Fruit fly (Drosophila melanogaster) whole organism, embryonic: ENCODE results near the gene CG4404.

ENCODE experiments used
- CG10462 ChIP-seq: fragments of 200-800 bp; sonication (Bioruptor generic); optimal IDR thresholded peaks from 2 replicates; lab custom pipeline; 2016; ENCODE audit warnings: missing biosample characterization, missing genetic modification characterization
- CG11085 ChIP-seq: fragments of 200-800 bp; sonication (Bioruptor generic); IDR thresholded peaks from 2 replicates; pipeline ENCODE4 v1.3.6; 2022; ENCODE audit warnings: missing biosample characterization, missing genetic modification characterization
- CG11504 ChIP-seq: fragments of 200-800 bp; sonication (Bioruptor generic); optimal IDR thresholded peaks from 3 replicates; lab custom pipeline; 2019; ENCODE audit warnings: missing biosample characterization, mild to moderate bottlenecking, missing genetic modification characterization, moderate library complexity
- CG12071 ChIP-seq: fragments of 200-800 bp; sonication (Bioruptor generic); optimal IDR thresholded peaks from 3 replicates; lab custom pipeline; 2018; ENCODE audit warnings: missing biosample characterization, mild to moderate bottlenecking, missing genetic modification characterization
- CG12104 ChIP-seq: fragments of 200-800 bp; sonication (Bioruptor generic); optimal IDR thresholded peaks from 3 replicates; lab custom pipeline; 2016; ENCODE audit warnings: missing biosample characterization, missing genetic modification characterization
- CG12744 ChIP-seq: fragments of 200-800 bp; sonication (Bioruptor generic); optimal IDR thresholded peaks from 2 replicates; lab custom pipeline; 2016; ENCODE audit warnings: missing biosample characterization, missing genetic modification characterization
- CG1529 ChIP-seq: fragments of 200-800 bp; sonication (Bioruptor generic); optimal IDR thresholded peaks from 3 replicates; lab custom pipeline; 2018; ENCODE audit warnings: missing biosample characterization, missing genetic modification characterization
- CG15479 ChIP-seq: fragments of 200-800 bp; sonication (Bioruptor generic); optimal IDR thresholded peaks from 3 replicates; lab custom pipeline; 2019; ENCODE audit warnings: missing biosample characterization, mild to moderate bottlenecking, missing genetic modification characterization, moderate library complexity
- CG15601 ChIP-seq: fragments of 200-800 bp; sonication (Bioruptor generic); optimal IDR thresholded peaks from 3 replicates; lab custom pipeline; 2019; ENCODE audit warnings: missing biosample characterization, mild to moderate bottlenecking, missing genetic modification characterization, moderate library complexity
- CG16815 ChIP-seq: fragments of 200-800 bp; sonication (Bioruptor generic); optimal IDR thresholded peaks from 3 replicates; lab custom pipeline; 2017; ENCODE audit warnings: missing biosample characterization, mild to moderate bottlenecking, missing genetic modification characterization
- CG17829 ChIP-seq: fragments of 200-800 bp; optimal IDR thresholded peaks from 2 replicates; lab custom pipeline; 2019; ENCODE audit warnings: missing biosample characterization, mild to moderate bottlenecking, missing genetic modification characterization, moderate library complexity
- CG1792 ChIP-seq: fragments of 200-800 bp; sonication (Bioruptor generic); optimal IDR thresholded peaks from 2 replicates; lab custom pipeline; 2016; ENCODE audit warnings: missing biosample characterization, missing genetic modification characterization
- CG1832 ChIP-seq: fragments of 200-800 bp; sonication (Bioruptor generic); optimal IDR thresholded peaks from 2 replicates; lab custom pipeline; 2017; ENCODE audit warnings: missing biosample characterization, mild to moderate bottlenecking, missing genetic modification characterization, inconsistent platforms
- CG42726 ChIP-seq: fragments of 200-800 bp; sonication (Bioruptor generic); IDR thresholded peaks from 2 replicates; pipeline ENCODE4 v1.3.6; 2022; ENCODE audit warnings: missing biosample characterization, missing genetic modification characterization; ENCODE audit not compliant: partially characterized antibody
- CG4328 ChIP-seq: fragments of 200-800 bp; sonication (Bioruptor generic); optimal IDR thresholded peaks from 3 replicates; lab custom pipeline; 2017; ENCODE audit warnings: missing biosample characterization, missing genetic modification reagents, missing genetic modification characterization
- CG6654 ChIP-seq: fragments of 200-800 bp; sonication (Bioruptor generic); optimal IDR thresholded peaks from 2 replicates; lab custom pipeline; 2017; ENCODE audit warnings: missing biosample characterization, mild to moderate bottlenecking, missing genetic modification characterization
- CG6813 ChIP-seq: fragments of 200-800 bp; sonication (Bioruptor generic); optimal IDR thresholded peaks from 2 replicates; lab custom pipeline; 2017; ENCODE audit warnings: missing biosample characterization, missing genetic modification characterization, mild to moderate bottlenecking, moderate library complexity, missing genetic modification reagents
- CG7556 ChIP-seq: fragments of 200-800 bp; sonication (Bioruptor generic); optimal IDR thresholded peaks from 2 replicates; lab custom pipeline; 2017; ENCODE audit warnings: missing biosample characterization, mild to moderate bottlenecking, missing genetic modification characterization
- Camta ChIP-seq: fragments of 200-800 bp; sonication (Bioruptor generic); optimal IDR thresholded peaks from 2 replicates; lab custom pipeline; 2016; ENCODE audit warnings: missing biosample characterization, missing genetic modification characterization
- Chrac-16 ChIP-seq: fragments of 200-800 bp; sonication (Bioruptor generic); optimal IDR thresholded peaks from 3 replicates; lab custom pipeline; 2016; ENCODE audit warnings: missing biosample characterization, missing genetic modification characterization
- Dip2 ChIP-seq: fragments of 200-800 bp; sonication (Bioruptor generic); IDR thresholded peaks from 2 replicates; pipeline ENCODE4 v1.3.6; 2022; ENCODE audit warnings: missing biosample characterization, missing genetic modification characterization
- Dll ChIP-seq: fragments of 200-800 bp; sonication (Bioruptor generic); IDR thresholded peaks from 4 replicates; pipeline ENCODE4 v1.3.6; 2022; ENCODE audit warnings: missing biosample characterization, missing genetic modification characterization; ENCODE audit not compliant: partially characterized antibody
- E2f1 ChIP-seq: fragments of 200-800 bp; sonication (Bioruptor generic); IDR thresholded peaks from 2 replicates; pipeline ENCODE4 v1.3.6; 2022; ENCODE audit warnings: missing biosample characterization, missing genetic modification characterization
- Fer3 ChIP-seq: fragments of 200-800 bp; sonication (Bioruptor generic); optimal IDR thresholded peaks from 2 replicates; lab custom pipeline; 2018; ENCODE audit warnings: missing biosample characterization, mild to moderate bottlenecking, missing genetic modification characterization, moderate library complexity
- HLH54F ChIP-seq: fragments of 200-800 bp; sonication (Bioruptor generic); optimal IDR thresholded peaks from 3 replicates; lab custom pipeline; 2016; ENCODE audit warnings: missing biosample characterization, missing genetic modification characterization
- Hr39 ChIP-seq: fragments of >200 bp; optimal IDR thresholded peaks from 2 replicates; lab custom pipeline; 2017
- Hr51 ChIP-seq, 2 experiments: fragments of 200-800 bp; sonication (Bioruptor generic); optimal IDR thresholded peaks; 2 replicates in 1 of 2; 3 replicates in 1 of 2; lab custom pipeline; 2016 to 2018; ENCODE audit warnings: missing biosample characterization in 2 of 2, missing genetic modification characterization in 2 of 2, mild to moderate bottlenecking in 1 of 2, moderate library complexity in 1 of 2
- Myb ChIP-seq: fragments of 200-800 bp; sonication (Bioruptor generic); optimal IDR thresholded peaks from 2 replicates; lab custom pipeline; 2016; ENCODE audit warnings: missing biosample characterization, missing genetic modification characterization
- NFAT ChIP-seq: fragments of 200-800 bp; sonication (Bioruptor generic); IDR thresholded peaks from 2 replicates; pipeline ENCODE4 v1.3.6; 2022; ENCODE audit warnings: missing biosample characterization, missing genetic modification characterization
- Ptx1 ChIP-seq: fragments of 200-800 bp; sonication (Bioruptor generic); IDR thresholded peaks from 2 replicates; pipeline ENCODE4 v1.3.6; 2022; ENCODE audit warnings: missing biosample characterization, missing genetic modification characterization
- Rx ChIP-seq: fragments of 200-800 bp; sonication (Bioruptor generic); IDR thresholded peaks from 2 replicates; pipeline ENCODE4 v1.3.6; 2022; ENCODE audit warnings: missing biosample characterization, missing genetic modification characterization
- Stat92E ChIP-seq, 3 experiments: fragments of >200 bp in 2 of 3; fragments of 200-800 bp in 1 of 3; sonication (Bioruptor generic) in 1 of 3; optimal IDR thresholded peaks; 2 replicates each; lab custom pipeline; 2017 to 2019; ENCODE audit warnings: missing biosample characterization in 3 of 3, missing genetic modification characterization in 3 of 3, mild to moderate bottlenecking in 1 of 3, moderate library complexity in 1 of 3
- abd-A ChIP-seq: fragments of 200-800 bp; sonication (Bioruptor generic); optimal IDR thresholded peaks from 3 replicates; lab custom pipeline; 2019; ENCODE audit warnings: missing biosample characterization, mild to moderate bottlenecking, missing genetic modification characterization, moderate library complexity
- amos ChIP-seq: fragments of 200-800 bp; sonication (Bioruptor generic); IDR thresholded peaks from 2 replicates; pipeline ENCODE4 v1.3.6; 2022; ENCODE audit warnings: missing biosample characterization, missing genetic modification characterization; ENCODE audit not compliant: partially characterized antibody
- ara ChIP-seq: fragments of 200-800 bp; sonication (Bioruptor generic); IDR thresholded peaks from 2 replicates; pipeline ENCODE4 v1.3.6; 2022; ENCODE audit warnings: missing biosample characterization, missing genetic modification characterization
- az2 ChIP-seq: fragments of 200-800 bp; sonication (Bioruptor generic); optimal IDR thresholded peaks from 3 replicates; lab custom pipeline; 2016; ENCODE audit warnings: missing biosample characterization, missing genetic modification characterization
- dan ChIP-seq: fragments of 200-800 bp; sonication (Bioruptor generic); IDR thresholded peaks from 2 replicates; pipeline ENCODE4 v1.3.6; 2022; ENCODE audit warnings: missing biosample characterization, missing genetic modification characterization
- danr ChIP-seq: fragments of 200-800 bp; sonication (Bioruptor generic); IDR thresholded peaks from 2 replicates; pipeline ENCODE4 v1.3.6; 2022; ENCODE audit warnings: missing biosample characterization, missing genetic modification characterization
- emc ChIP-seq: fragments of 200-800 bp; sonication (Bioruptor generic); optimal IDR thresholded peaks from 2 replicates; lab custom pipeline; 2016; ENCODE audit warnings: missing biosample characterization, missing genetic modification characterization
- exex ChIP-seq: fragments of 200-800 bp; sonication (Bioruptor generic); optimal IDR thresholded peaks from 4 replicates; lab custom pipeline; 2018; ENCODE audit warnings: missing biosample characterization, mild to moderate bottlenecking, missing genetic modification characterization, moderate library complexity
- fd102C ChIP-seq: fragments of 200-800 bp; sonication (Bioruptor generic); optimal IDR thresholded peaks from 2 replicates; lab custom pipeline; 2018; ENCODE audit warnings: missing biosample characterization, mild to moderate bottlenecking, missing genetic modification characterization, moderate library complexity
- her ChIP-seq: fragments of 200-800 bp; sonication (Bioruptor generic); optimal IDR thresholded peaks from 2 replicates; lab custom pipeline; 2016; ENCODE audit warnings: missing biosample characterization, missing genetic modification characterization
- inv ChIP-seq: fragments of 200-800 bp; sonication (Bioruptor generic); IDR thresholded peaks from 2 replicates; pipeline ENCODE4 v1.3.6; 2022; ENCODE audit warnings: missing biosample characterization, missing genetic modification characterization; ENCODE audit not compliant: partially characterized antibody
- lov ChIP-seq, 2 experiments: fragments of 200-800 bp in 1 of 2; fragments of >200 bp in 1 of 2; sonication (Bioruptor generic) in 1 of 2; IDR thresholded peaks in 1 of 2; optimal IDR thresholded peaks in 1 of 2; 2 replicates in 1 of 2; 3 replicates in 1 of 2; pipeline versions ENCODE4 v1.3.6 to Lab custom; 2017 to 2022; ENCODE audit warnings: missing biosample characterization in 1 of 2, missing genetic modification characterization in 1 of 2
- mld ChIP-seq: fragments of 200-800 bp; sonication (Bioruptor generic); IDR thresholded peaks from 3 replicates; pipeline ENCODE4 v1.3.6; 2022; ENCODE audit warnings: missing biosample characterization, missing genetic modification characterization; ENCODE audit not compliant: partially characterized antibody
- nom ChIP-seq: fragments of 200-800 bp; sonication (Bioruptor generic); optimal IDR thresholded peaks from 2 replicates; lab custom pipeline; 2017; ENCODE audit warnings: missing biosample characterization, missing genetic modification characterization, mild to moderate bottlenecking, moderate library complexity, missing genetic modification reagents
- onecut ChIP-seq: fragments of 200-800 bp; sonication (Bioruptor generic); IDR thresholded peaks from 2 replicates; pipeline ENCODE4 v1.3.6; 2022; ENCODE audit warnings: missing biosample characterization, missing genetic modification characterization
- otp ChIP-seq: fragments of 200-800 bp; sonication (Bioruptor generic); IDR thresholded peaks from 3 replicates; pipeline ENCODE4, ENCODE4 v1.3.6; 2022; ENCODE audit warnings: missing biosample characterization, missing genetic modification characterization
- pita ChIP-seq: fragments of 200-800 bp; sonication (Bioruptor generic); optimal IDR thresholded peaks from 2 replicates; lab custom pipeline; 2017; ENCODE audit warnings: missing biosample characterization, mild to moderate bottlenecking, missing genetic modification characterization
- rib ChIP-seq: fragments of 200-800 bp; sonication (Bioruptor generic); IDR thresholded peaks from 2 replicates; pipeline ENCODE4 v1.3.6; 2022; ENCODE audit warnings: missing biosample characterization, missing genetic modification characterization
- sima ChIP-seq: fragments of 200-800 bp; sonication (Bioruptor generic); optimal IDR thresholded peaks from 2 replicates; lab custom pipeline; 2016; ENCODE audit warnings: missing biosample characterization, missing genetic modification characterization

Gene CG4404

DNA sequence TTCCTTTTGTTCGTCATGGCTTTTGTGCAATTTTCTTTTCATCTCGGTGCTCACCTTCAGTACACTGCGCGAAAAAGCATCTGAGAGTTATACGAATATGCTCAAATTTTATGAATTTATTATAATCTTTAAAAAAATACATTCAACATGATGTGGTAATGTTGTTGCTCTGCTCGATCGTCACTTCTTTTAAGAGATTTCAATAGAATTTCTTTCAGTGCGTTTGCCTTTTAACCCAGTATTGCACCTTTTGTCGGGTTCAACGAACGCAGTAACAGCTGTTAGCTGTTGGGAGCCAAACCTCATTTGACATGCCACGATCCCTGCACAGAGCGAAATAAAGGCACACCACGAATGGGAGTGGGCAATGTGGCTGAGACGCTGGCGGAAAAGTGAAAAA, 34.1 kb upstream of the CG4404 start (continued):
- TF ChIP-seq CG12744 (GFP tag; lab: Kevin White, UChicago) (no peak), Rx (no peak), CG12071 (no peak), sima (GFP tag; lab: Kevin White, UChicago) (no peak), mld (GFP tag; lab: Robert Waterston, UW) (no peak), CG1529 (no peak), emc (no peak), Dip2 (GFP tag; lab: Robert Waterston, UW) (no peak), Stat92E (GFP tag; optimal IDR thresholded peaks at IDR 0.05; lab: Kevin White, UChicago) (no peak), CG4328 (GFP tag; lab: Kevin White, UChicago) (no peak), otp (no peak), Camta (GFP tag; lab: Kevin White, UChicago) (no peak), rib (GFP tag; lab: Robert Waterston, UW) (no peak), HLH54F (GFP tag; lab: Kevin White, UChicago) (no peak), inv (GFP tag; lab: Robert Waterston, UW) (no peak), CG11504 (tag; lab: Kevin White, UChicago) (peak; percentile 13), CG12104 (no peak), fd102C (GFP tag; lab: Kevin White, UChicago) (peak; percentile 0), Hr39 (lab: Kevin White, UChicago) (no peak), CG42726 (GFP tag; lab: Robert Waterston, UW) (no peak), CG10462 (no peak), ara (GFP tag; lab: Robert Waterston, UW) (peak; percentile 51), amos (GFP tag; lab: Robert Waterston, UW) (no peak), CG6813 (GFP tag; lab: Kevin White, UChicago) (no peak), pita (no peak), her (GFP tag; lab: Kevin White, UChicago) (no peak), CG7556 (GFP tag; lab: Kevin White, UChicago) (peak; percentile 14), Fer3 (tag; lab: Kevin White, UChicago) (no peak), CG17829 (tag; lab: Kevin White, UChicago) (peak; percentile 17), az2 (no peak), CG6654 (GFP tag; lab: Kevin White, UChicago) (no peak), CG1792 (no peak), onecut (GFP tag; lab: Robert Waterston, UW) (no peak), CG15601 (tag; lab: Kevin White, UChicago) (no peak), Hr51 (GFP tag; optimal IDR thresholded peaks at IDR 0.05; lab: Kevin White, UChicago) (no peak), nom (GFP tag; lab: Kevin White, UChicago) (no peak), lov (optimal IDR thresholded peaks at IDR 0.05; lab: Kevin White, UChicago) (no peak), lov (GFP tag; IDR thresholded peaks at IDR 0.05; lab: Robert Waterston, UW) (0 out of 3 replicates have a peak, but pooled peaks have one; percentile 41), Myb (GFP tag; lab: Kevin White, UChicago) (no peak), Dll (no peak), CG16815 (GFP tag; lab: Kevin White, UChicago) (no peak), exex (tag; lab: Kevin White, UChicago) (no peak), abd-A (tag; lab: Kevin White, UChicago) (no peak), CG1832 (GFP tag; lab: Kevin White, UChicago) (no peak), danr (GFP tag; lab: Robert Waterston, UW) (no peak), E2f1 (0 out of 2 replicates have a peak, but pooled peaks have one; percentile 9), Ptx1 (GFP tag; lab: Robert Waterston, UW) (no peak), NFAT (GFP tag; lab: Robert Waterston, UW) (no peak), Chrac-16 (GFP tag; lab: Kevin White, UChicago) (peak; percentile 12), dan (GFP tag; lab: Robert Waterston, UW) (no peak), CG15479 (GFP tag; lab: Kevin White, UChicago) (no peak), CG11085 (GFP tag; lab: Robert Waterston, UW) (no peak)
